Worm (Caenorhabditis elegans) whole organism, L4 larva: ENCODE measurements around the gene F46F5.8.

Experiments
- F10B5.3 ChIP-seq: sonication (generic microtip); optimal IDR thresholded peaks from 2 replicates; lab custom pipeline; 2016; ENCODE audit warnings: mild to moderate bottlenecking, missing genetic modification characterization, missing compliant biosample characterization
- F44E2.7 ChIP-seq: fragments of 200-800 bp; sonication (Bioruptor generic); IDR thresholded peaks from 2 replicates; pipeline ENCODE4 v2.1.2; 2022; ENCODE audit warnings: missing genetic modification characterization, missing compliant biosample characterization
- F49E8.2 ChIP-seq: sonication (generic microtip); optimal IDR thresholded peaks from 2 replicates; lab custom pipeline; 2016; ENCODE audit warnings: missing compliant biosample characterization, mild to moderate bottlenecking, missing genetic modification characterization, borderline replicate concordance
- R02D3.7 ChIP-seq: fragments of 150-350 bp; sonication (generic microtip); optimal IDR thresholded peaks from 3 replicates; lab custom pipeline; 2014; ENCODE audit warnings: missing biosample characterization, missing genetic modification characterization
- ama-1 ChIP-seq: fragments of 150-350 bp; optimal IDR thresholded peaks from 2 replicates; lab custom pipeline; 2014; ENCODE audit warnings: inconsistent platforms, mixed read lengths
- attf-4 ChIP-seq: sonication (generic microtip); optimal IDR thresholded peaks from 3 replicates; lab custom pipeline; 2017; ENCODE audit warnings: missing biosample characterization, missing genetic modification characterization
- ceh-20 ChIP-seq: fragments of 200-800 bp; sonication (Bioruptor generic); IDR thresholded peaks from 2 replicates; pipeline ENCODE4 v1.3.6; 2022; ENCODE audit warnings: missing genetic modification reagents, missing genetic modification characterization, missing compliant biosample characterization
- ceh-28 ChIP-seq: fragments of 150-350 bp; optimal IDR thresholded peaks from 2 replicates; lab custom pipeline; 2014; ENCODE audit warnings: missing biosample characterization, missing genetic modification reagents, missing genetic modification characterization
- ceh-32 ChIP-seq: sonication (generic microtip); optimal IDR thresholded peaks from 2 replicates; lab custom pipeline; 2016; ENCODE audit warnings: mild to moderate bottlenecking, missing genetic modification characterization, missing compliant biosample characterization; ENCODE audit not compliant: poor library complexity
- ceh-62 ChIP-seq: sonication (generic microtip); optimal IDR thresholded peaks from 2 replicates; lab custom pipeline; 2017; ENCODE audit warnings: missing biosample characterization, missing genetic modification characterization
- ceh-82 ChIP-seq: sonication (generic microtip); optimal IDR thresholded peaks from 2 replicates; lab custom pipeline; 2017; ENCODE audit warnings: missing biosample characterization, missing genetic modification characterization
- daf-12 ChIP-seq: fragments of 150-350 bp; optimal IDR thresholded peaks from 2 replicates; lab custom pipeline; 2014; ENCODE audit warnings: missing biosample characterization, missing genetic modification reagents, missing genetic modification characterization
- daf-8 ChIP-seq: fragments of 200-800 bp; sonication (Bioruptor generic); IDR thresholded peaks from 2 replicates; pipeline ENCODE4 v1.3.6; 2022; ENCODE audit warnings: missing genetic modification characterization, missing compliant biosample characterization
- dmd-6 ChIP-seq: fragments of 200-800 bp; sonication (Bioruptor generic); IDR thresholded peaks from 2 replicates; pipeline ENCODE4 v1.3.6; 2022; ENCODE audit warnings: missing genetic modification reagents, missing genetic modification characterization, missing compliant biosample characterization
- duxl-1 ChIP-seq: sonication (generic microtip); optimal IDR thresholded peaks from 2 replicates; lab custom pipeline; 2016; ENCODE audit warnings: mild to moderate bottlenecking, missing genetic modification characterization, moderate library complexity, missing compliant biosample characterization; ENCODE audit not compliant: poor library complexity
- dve-1 ChIP-seq: sonication (generic microtip); optimal IDR thresholded peaks from 2 replicates; lab custom pipeline; 2017; ENCODE audit warnings: antibody characterized with exemption, mild to moderate bottlenecking, missing genetic modification characterization, missing compliant biosample characterization; ENCODE audit not compliant: insufficient read depth
- fos-1 ChIP-seq: fragments of 150-350 bp; optimal IDR thresholded peaks from 2 replicates; lab custom pipeline; 2014; ENCODE audit warnings: missing biosample characterization, missing genetic modification characterization
- hif-1 ChIP-seq, 2 experiments: sonication (generic microtip); optimal IDR thresholded peaks; 2 replicates each; lab custom pipeline; 2016 to 2017; ENCODE audit warnings: missing compliant biosample characterization in 2 of 2, missing genetic modification characterization in 2 of 2, missing genetic modification reagents in 2 of 2, missing genotype in 2 of 2, mild to moderate bottlenecking in 1 of 2
- lin-29 ChIP-seq: fragments of 200-800 bp; sonication (Bioruptor generic); IDR thresholded peaks from 2 replicates; pipeline ENCODE4 v1.3.6; 2022; ENCODE audit warnings: missing genetic modification reagents, missing genetic modification characterization, missing compliant biosample characterization
- madf-5 ChIP-seq, 2 experiments: fragments of 200-800 bp; sonication (Bioruptor generic); IDR thresholded peaks; 2 replicates each; pipeline ENCODE4 v1.3.6; 2022; ENCODE audit warnings: missing compliant biosample characterization in 2 of 2, missing genetic modification characterization in 2 of 2
- mdl-1 ChIP-seq, 2 experiments: fragments of 150-350 bp in 1 of 2; sonication (generic microtip) in 1 of 2; optimal IDR thresholded peaks; 2 replicates each; lab custom pipeline; 2014 to 2017; ENCODE audit warnings: missing biosample characterization in 2 of 2, missing genetic modification characterization in 2 of 2
- mxl-2 ChIP-seq: fragments of 200-800 bp; sonication (Bioruptor generic); conservative IDR thresholded peaks from 2 replicates; pipeline ENCODE4 v1.3.6; 2022; ENCODE audit warnings: missing genetic modification reagents, missing genetic modification characterization, missing compliant biosample characterization
- mxl-3 ChIP-seq: fragments of 200-800 bp; sonication (Bioruptor generic); optimal IDR thresholded peaks from 2 replicates; lab custom pipeline; 2018; ENCODE audit warnings: mild to moderate bottlenecking, missing genetic modification characterization, missing compliant biosample characterization
- nhr-41 ChIP-seq: fragments of 200-800 bp; sonication (Bioruptor generic); IDR thresholded peaks from 2 replicates; pipeline ENCODE4 v1.3.6; 2022; ENCODE audit warnings: missing genetic modification reagents, missing genetic modification characterization, missing compliant biosample characterization
- nhr-42 ChIP-seq: fragments of 200-800 bp; sonication (Bioruptor generic); IDR thresholded peaks from 2 replicates; pipeline ENCODE4 v1.3.6; 2022; ENCODE audit warnings: missing genetic modification characterization, missing compliant biosample characterization
- nhr-48 ChIP-seq: sonication (generic microtip); optimal IDR thresholded peaks from 2 replicates; lab custom pipeline; 2016; ENCODE audit warnings: mild to moderate bottlenecking, missing genetic modification characterization, missing compliant biosample characterization
- nhr-6 ChIP-seq: fragments of 150-350 bp; optimal IDR thresholded peaks from 2 replicates; lab custom pipeline; 2014; ENCODE audit warnings: missing biosample characterization, missing genetic modification characterization
- rbr-2 ChIP-seq: sonication (generic microtip); optimal IDR thresholded peaks from 2 replicates; lab custom pipeline; 2016; ENCODE audit warnings: missing genotype, missing genetic modification characterization, missing compliant biosample characterization
- set-16 ChIP-seq: fragments of 200-800 bp; sonication (Bioruptor generic); IDR thresholded peaks from 2 replicates; pipeline ENCODE4 v1.3.6; 2022; ENCODE audit warnings: missing genetic modification reagents, missing genetic modification characterization, missing compliant biosample characterization
- snpc-1.2 ChIP-seq: fragments of 200-800 bp; sonication (Bioruptor generic); IDR thresholded peaks from 2 replicates; pipeline ENCODE4 v1.3.6; 2022; ENCODE audit warnings: missing genetic modification reagents, missing genetic modification characterization, missing compliant biosample characterization
- unc-39 ChIP-seq: sonication (generic microtip); optimal IDR thresholded peaks from 2 replicates; lab custom pipeline; 2017; ENCODE audit warnings: missing biosample characterization, missing genetic modification characterization
- unc-62 ChIP-seq, 3 experiments: fragments of 150-350 bp in 1 of 3; sonication (generic microtip); optimal IDR thresholded peaks in 2 of 3; peaks in 1 of 3; 1 replicate in 1 of 3; 2 replicates in 2 of 3; lab custom pipeline; 2014 to 2017; ENCODE audit warnings: missing biosample characterization in 3 of 3, missing genetic modification characterization in 3 of 3, missing genetic modification reagents in 3 of 3, missing genotype in 1 of 3
- vab-7 ChIP-seq: fragments of 200-800 bp; sonication (Bioruptor generic); IDR thresholded peaks from 2 replicates; pipeline ENCODE4 v1.3.6; 2022; ENCODE audit warnings: missing genetic modification reagents, missing genetic modification characterization, missing compliant biosample characterization
- zip-11 ChIP-seq: fragments of 200-800 bp; sonication (Bioruptor generic); IDR thresholded peaks from 2 replicates; pipeline ENCODE4 v1.3.6; 2022; ENCODE audit warnings: missing genetic modification characterization, missing compliant biosample characterization

F46F5.8 gene

ce11 chrII:820519-820918 lies 895 bp downstream of the F46F5.8 start, which contains the start of gene F46F5.7:
Gene F46F5.7 (minus strand): TSS chrII:820619.
- TF ChIP-seq ceh-82 (tag; lab: Kevin White, UChicago) (no peak), set-16 (no peak), zip-11 (GFP tag; lab: Robert Waterston, UW) (no peak), unc-39 (tag; lab: Kevin White, UChicago) (no peak), unc-62 (GFP tag; optimal IDR thresholded peaks at IDR 0.05 in 1 of 2; lab: Kevin White, UChicago) (no peak), unc-62 (tag; optimal IDR thresholded peaks at IDR 0.05; lab: Kevin White, UChicago) (no peak)
- TF ChIP-seq, all 104 proteins: peak for 0

- no peak for TF ChIP-seq mxl-3
- no peak for TF ChIP-seq daf-8
- TF ChIP-seq rbr-2: no peak
- TF ChIP-seq R02D3.7 (tag; lab: Kevin White, UChicago): no peak
- TF ChIP-seq lin-29: no peak
- TF ChIP-seq nhr-48 (tag; lab: Kevin White, UChicago): no peak
- TF ChIP-seq nhr-6 (tag; lab: Kevin White, UChicago): no peak
- no peak for TF ChIP-seq madf-5 (GFP tag; IDR thresholded peaks at IDR 0.05; lab: Robert Waterston, UW)
- no peak for TF ChIP-seq ceh-20
- TF ChIP-seq snpc-1.2 (GFP tag; lab: Robert Waterston, UW): no peak
- TF ChIP-seq hif-1 (tag; optimal IDR thresholded peaks at IDR 0.05; lab: Kevin White, UChicago): no peak
- TF ChIP-seq ceh-62 (tag; lab: Kevin White, UChicago): no peak
- TF ChIP-seq mxl-2 (GFP tag; lab: Robert Waterston, UW): no peak
- no peak for TF ChIP-seq dmd-6 (GFP tag; lab: Robert Waterston, UW)
- no peak for TF ChIP-seq F10B5.3 (tag; lab: Kevin White, UChicago)
- TF ChIP-seq F44E2.7 (GFP tag; lab: Robert Waterston, UW): no peak
- TF ChIP-seq nhr-41 (GFP tag; lab: Robert Waterston, UW): no peak
- no peak for TF ChIP-seq fos-1 (tag; lab: Kevin White, UChicago)
- no peak for TF ChIP-seq duxl-1 (tag; lab: Kevin White, UChicago)
Measured at ce11 chrII:814737-815136, 6.7 kb downstream of the F46F5.8 start, which contains the start of gene msrp-3. Gene msrp-3 (minus strand): TSS chrII:814837.

ce11 chrII:812917-813316 lies 8.5 kb downstream of the F46F5.8 start, which contains the start of gene F46F5.5:
Gene F46F5.5 (minus strand): TSS chrII:813017.
- TF ChIP-seq set-16 (no peak; the same call in 1 of the 2 replicates), vab-7 (GFP tag; lab: Robert Waterston, UW) (no peak), ama-1 (lab: Kevin White, UChicago) (no peak), ceh-32 (tag; lab: Kevin White, UChicago) (no peak), ceh-28 (tag; lab: Kevin White, UChicago) (no peak), mdl-1 (tag; optimal IDR thresholded peaks at IDR 0.05; lab: Kevin White, UChicago) (no peak), attf-4 (tag; lab: Kevin White, UChicago) (no peak), daf-12 (tag; lab: Kevin White, UChicago) (no peak), nhr-42 (GFP tag; lab: Robert Waterston, UW) (no peak)
- TF ChIP-seq, all 104 proteins: peak for 0

ce11 chrII:808457-808856 lies 13.0 kb downstream of the F46F5.8 start, which contains the start of gene F46F5.11:
Gene F46F5.11 (plus strand): TSS chrII:808757.
- no peak for TF ChIP-seq dve-1 (tag; lab: Kevin White, UChicago)

ce11 chrII:803009-803408 lies 18.4 kb downstream of the F46F5.8 start, which contains the start of gene F46F5.13:
Gene F46F5.13 (plus strand): TSS chrII:803309.
- TF ChIP-seq rbr-2 (no peak), F49E8.2 (tag; lab: Kevin White, UChicago) (no peak), mdl-1 (tag; optimal IDR thresholded peaks at IDR 0.05; lab: Kevin White, UChicago) (no peak)
